Worm (Caenorhabditis elegans) whole organism, midembryonic: Measurements from ENCODE around the gene rpl-21.
A peak's percentile ranks its signal among the peaks of the same experiment; 100 is the strongest.

Experiments
- T22C8.4 ChIP-seq: fragments of 200-800 bp; sonication (Bioruptor generic); IDR thresholded peaks from 2 replicates; pipeline ENCODE4 v1.3.6; 2022; ENCODE audit warnings: missing genetic modification characterization, missing compliant biosample characterization
- cog-1 ChIP-seq: sonication (generic microtip); optimal IDR thresholded peaks from 2 replicates; lab custom pipeline; 2016; ENCODE audit warnings: missing genetic modification characterization, missing compliant biosample characterization
- flt-1 ChIP-seq: fragments of 200-800 bp; sonication (Bioruptor generic); IDR thresholded peaks from 2 replicates; pipeline ENCODE4 v1.3.6; 2022; ENCODE audit warnings: missing genetic modification characterization, missing compliant biosample characterization
- klf-2 ChIP-seq: fragments of 200-800 bp; sonication (Bioruptor generic); conservative IDR thresholded peaks from 2 replicates; pipeline ENCODE4 v1.3.6; 2022; ENCODE audit warnings: missing genetic modification reagents, missing genetic modification characterization, missing compliant biosample characterization
- med-1 ChIP-seq: sonication (generic microtip); optimal IDR thresholded peaks from 2 replicates; lab custom pipeline; 2017; ENCODE audit warnings: missing genetic modification characterization, mild to moderate bottlenecking, missing compliant biosample characterization, antibody characterized with exemption, missing genetic modification reagents; ENCODE audit not compliant: insufficient read depth
- ref-1 ChIP-seq: fragments of 200-800 bp; sonication (Bioruptor generic); conservative IDR thresholded peaks from 2 replicates; pipeline ENCODE4 v1.3.6; 2022; ENCODE audit warnings: missing genetic modification reagents, missing genetic modification characterization, missing compliant biosample characterization
- tab-1 ChIP-seq: fragments of 200-800 bp; sonication (Bioruptor generic); IDR thresholded peaks from 2 replicates; pipeline ENCODE4 v1.3.6; 2022; ENCODE audit warnings: missing genetic modification characterization, missing compliant biosample characterization
- ztf-23 ChIP-seq: fragments of 200-800 bp; sonication (Bioruptor generic); IDR thresholded peaks from 2 replicates; pipeline ENCODE4 v1.3.6; 2022; ENCODE audit warnings: missing genetic modification reagents, missing genetic modification characterization, missing compliant biosample characterization
- ztf-29 ChIP-seq: fragments of 200-800 bp; sonication (Bioruptor generic); IDR thresholded peaks from 2 replicates; pipeline ENCODE4 v1.3.6; 2022; ENCODE audit warnings: missing genetic modification reagents, missing genetic modification characterization, missing compliant biosample characterization

Gene rpl-21

ce11 chrIII:8130177-8130902 lies at the start of gene rpl-21, which contains the start of gene C14B9.10:
Gene rpl-21 (minus strand): TSS chrIII:8130227.
Gene C14B9.10 (plus strand): TSS chrIII:8130852.
- no peak for TF ChIP-seq cog-1 (tag; lab: Kevin White, UChicago)
- no peak for TF ChIP-seq klf-2 (GFP tag; lab: Robert Waterston, UW)
- no peak for TF ChIP-seq ztf-29 (GFP tag; lab: Robert Waterston, UW)
- TF ChIP-seq flt-1 (GFP tag; lab: Robert Waterston, UW) = no peak
- no peak for TF ChIP-seq tab-1
- TF ChIP-seq ztf-23 (GFP tag; lab: Robert Waterston, UW) = no peak
- TF ChIP-seq ref-1 (GFP tag; lab: Robert Waterston, UW) = no peak
- no peak for TF ChIP-seq T22C8.4
- TF ChIP-seq med-1 (GFP tag; lab: Kevin White, UChicago) = no peak

ce11 chrIII:8178924-8179323 lies 48.9 kb upstream of the rpl-21 start, which contains the start of gene C50C3.5:
Gene C50C3.5 (plus strand): TSS chrIII:8179224.
- TF ChIP-seq tab-1 (no peak), T22C8.4 (no peak), cog-1 (tag; lab: Kevin White, UChicago) (no peak), klf-2 (GFP tag; lab: Robert Waterston, UW) (no peak), ref-1 (GFP tag; lab: Robert Waterston, UW) (no peak), ztf-23 (GFP tag; lab: Robert Waterston, UW) (no peak), med-1 (GFP tag; lab: Kevin White, UChicago) (no peak), flt-1 (GFP tag; lab: Robert Waterston, UW) (no peak), ztf-29 (GFP tag; lab: Robert Waterston, UW) (no peak)

ce11 chrIII:8176265-8176664 lies 46.2 kb upstream of the rpl-21 start, which contains the start of gene C50C3.12:
Gene C50C3.12 (plus strand): TSS chrIII:8176565.
- TF ChIP-seq tab-1 (no peak), cog-1 (tag; lab: Kevin White, UChicago) (no peak), ztf-29 (GFP tag; lab: Robert Waterston, UW) (no peak), ztf-23 (GFP tag; lab: Robert Waterston, UW) (no peak)

- TF ChIP-seq ztf-23 (GFP tag; lab: Robert Waterston, UW) = no peak
- TF ChIP-seq tab-1 = no peak
- no peak for TF ChIP-seq flt-1 (GFP tag; lab: Robert Waterston, UW)
- no peak for TF ChIP-seq cog-1 (tag; lab: Kevin White, UChicago)
- no peak for TF ChIP-seq ztf-29 (GFP tag; lab: Robert Waterston, UW)
- TF ChIP-seq ref-1 (GFP tag; lab: Robert Waterston, UW) = no peak
- no peak for TF ChIP-seq T22C8.4
- TF ChIP-seq klf-2 (GFP tag; lab: Robert Waterston, UW) = no peak
- no peak for TF ChIP-seq med-1 (GFP tag; lab: Kevin White, UChicago)
These were observed 45.2 kb upstream of the rpl-21 start for ce11 chrIII:8175263-8175662.

DNA sequence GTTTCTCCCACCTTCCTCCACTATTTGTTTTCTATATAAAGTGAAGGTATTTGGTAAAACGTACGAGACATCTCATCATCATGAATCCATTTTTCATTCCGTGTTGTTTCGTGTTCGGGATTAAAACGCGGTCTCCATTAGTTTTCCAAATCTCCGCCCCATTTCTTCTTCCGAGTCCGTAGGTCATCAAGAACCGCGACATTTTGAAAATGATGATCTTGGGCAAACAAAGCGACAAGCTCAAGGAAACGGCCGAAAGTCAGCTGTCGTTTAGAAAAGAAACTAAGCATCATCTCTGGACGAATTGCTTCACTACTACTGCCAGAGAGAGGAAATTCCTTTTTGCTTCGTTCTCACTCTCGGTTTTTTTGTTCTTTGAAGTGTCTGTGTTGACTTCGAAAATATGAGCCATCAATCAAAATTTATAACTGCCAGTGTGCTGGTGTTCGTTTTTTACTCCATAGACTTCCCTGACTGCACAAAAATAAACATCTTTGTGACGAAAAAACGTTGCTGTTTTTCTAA lies 42.6 kb upstream of the rpl-21 start:
- no peak for TF ChIP-seq cog-1 (tag; lab: Kevin White, UChicago)
- no peak for TF ChIP-seq klf-2 (GFP tag; lab: Robert Waterston, UW)
- no peak for TF ChIP-seq ref-1 (GFP tag; lab: Robert Waterston, UW)
- TF ChIP-seq ztf-23 (GFP tag; lab: Robert Waterston, UW) = no peak
- TF ChIP-seq tab-1 = no peak
- no peak for TF ChIP-seq ztf-29 (GFP tag; lab: Robert Waterston, UW)
- TF ChIP-seq T22C8.4 = no peak
- no peak for TF ChIP-seq med-1 (GFP tag; lab: Kevin White, UChicago)
- no peak for TF ChIP-seq flt-1 (GFP tag; lab: Robert Waterston, UW)

DNA sequence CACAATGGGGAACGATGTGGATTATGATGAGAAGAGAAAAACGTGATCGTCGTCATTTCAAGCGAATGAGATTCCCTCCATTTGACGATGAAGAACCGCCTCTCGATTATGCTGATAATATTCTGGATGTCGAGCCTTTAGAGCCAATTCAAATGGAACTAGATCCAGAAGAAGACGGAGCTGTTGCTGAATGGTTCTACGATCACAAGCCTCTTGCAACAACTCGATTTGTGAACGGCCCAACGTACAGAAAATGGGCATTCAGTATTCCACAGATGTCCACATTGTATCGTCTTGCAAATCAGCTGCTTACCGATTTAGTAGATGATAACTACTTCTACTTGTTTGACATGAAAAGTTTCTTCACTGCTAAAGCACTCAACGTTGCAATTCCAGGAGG lies 34.7 kb upstream of the rpl-21 start:
- no peak for TF ChIP-seq tab-1
- no peak for TF ChIP-seq T22C8.4
- TF ChIP-seq cog-1 (tag; lab: Kevin White, UChicago) = no peak
- no peak for TF ChIP-seq ztf-29 (GFP tag; lab: Robert Waterston, UW)
- no peak for TF ChIP-seq klf-2 (GFP tag; lab: Robert Waterston, UW)
- no peak for TF ChIP-seq ref-1 (GFP tag; lab: Robert Waterston, UW)
- TF ChIP-seq med-1 (GFP tag; lab: Kevin White, UChicago) = no peak
- no peak for TF ChIP-seq ztf-23 (GFP tag; lab: Robert Waterston, UW)
- TF ChIP-seq flt-1 (GFP tag; lab: Robert Waterston, UW) = no peak

DNA sequence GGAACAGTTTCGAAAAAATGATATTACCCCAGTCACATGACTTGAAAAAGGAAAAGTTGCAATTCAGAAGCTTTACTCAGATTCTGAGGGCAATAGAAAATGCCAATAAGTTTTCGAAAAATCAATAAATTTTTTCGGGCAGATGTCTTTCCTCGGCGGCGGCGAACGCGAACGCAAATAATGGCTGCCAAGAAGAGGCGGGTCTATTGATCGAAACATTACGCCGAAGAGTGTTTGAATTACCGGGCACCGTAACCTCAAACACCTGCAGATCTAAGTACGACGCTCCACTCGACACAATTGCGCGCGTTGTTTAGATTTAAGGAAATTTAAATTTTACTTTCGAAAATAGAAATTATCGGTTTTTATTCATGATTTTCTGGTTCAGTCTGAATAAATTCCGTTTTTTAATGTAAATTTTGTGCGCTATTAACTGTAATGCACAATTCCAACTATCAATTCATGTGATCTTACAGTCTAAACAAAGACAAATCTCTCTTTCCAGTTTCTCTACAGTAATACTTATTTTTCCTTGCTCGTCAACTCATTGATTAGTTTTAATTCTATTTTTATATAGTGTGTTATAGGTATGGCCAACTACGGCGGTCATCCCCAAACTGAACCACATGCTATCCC lies 33.9 kb upstream of the rpl-21 start, which contains the start of gene prp-8:
prp-8 (plus strand) TSS at position 586 of the 636 bp plus-strand sequence.
- TF ChIP-seq klf-2 (GFP tag; lab: Robert Waterston, UW) (no peak), T22C8.4 (peak; percentile 92), ref-1 (GFP tag; lab: Robert Waterston, UW) (no peak), tab-1 (no peak), flt-1 (GFP tag; lab: Robert Waterston, UW) (peak; percentile 74), ztf-29 (GFP tag; lab: Robert Waterston, UW) (no peak), cog-1 (tag; lab: Kevin White, UChicago) (peak; percentile 42), med-1 (GFP tag; lab: Kevin White, UChicago) (no peak), ztf-23 (GFP tag; lab: Robert Waterston, UW) (no peak; the same call in 1 of the 2 replicates)

- TF ChIP-seq cog-1 (tag; lab: Kevin White, UChicago) (no peak), ztf-23 (GFP tag; lab: Robert Waterston, UW) (no peak), ref-1 (GFP tag; lab: Robert Waterston, UW) (no peak), T22C8.4 (no peak), klf-2 (GFP tag; lab: Robert Waterston, UW) (no peak), med-1 (GFP tag; lab: Kevin White, UChicago) (no peak), tab-1 (no peak)
These were observed 33.3 kb upstream of the rpl-21 start, which contains the start of gene bath-42 for ce11 chrIII:8163283-8163682. Gene bath-42 (minus strand): TSS chrIII:8163383.
